Fruit fly (Drosophila melanogaster) ovary, adult (tissue): Measurements from ENCODE around the gene Msp300.

Source experiments
- CG17801 ChIP-seq: fragments of 200-800 bp; optimal IDR thresholded peaks from 2 replicates; lab custom pipeline; 2019; ENCODE audit warnings: missing biosample characterization, mild to moderate bottlenecking, missing genetic modification characterization, moderate library complexity; ENCODE audit not compliant: partially characterized antibody

Msp300 gene

dm6 chr2L:5226891-5227554 is 126.3 kb downstream of the Msp300 start:
- TF ChIP-seq CG17801 (GFP tag; lab: Kevin White, UChicago), result no peak

DNA sequence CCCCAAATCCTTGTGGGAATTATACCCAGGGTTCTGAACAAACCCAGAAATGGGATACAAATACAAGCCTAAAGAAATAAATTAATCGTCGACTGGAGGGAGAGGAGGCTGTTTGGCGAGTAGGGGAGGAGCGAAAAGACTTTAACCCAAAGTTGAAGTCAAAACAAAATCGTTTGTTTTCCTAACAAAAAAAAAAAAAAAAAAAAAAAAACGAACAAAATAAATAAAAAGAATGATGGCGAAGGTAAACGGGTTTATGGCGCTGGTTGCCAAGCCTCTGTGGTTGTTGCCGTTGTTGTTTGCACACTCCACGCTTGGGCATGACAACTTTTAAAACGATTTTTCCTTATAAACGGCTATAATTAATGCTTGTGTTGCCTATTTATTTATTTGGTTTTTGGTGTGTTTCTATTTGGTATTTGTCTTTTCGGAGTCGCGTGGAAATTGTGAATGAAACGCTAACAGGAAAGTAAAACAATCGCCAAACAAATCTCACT is 128.0 kb downstream of the Msp300 start:
- no peak for TF ChIP-seq CG17801 (GFP tag; lab: Kevin White, UChicago)

- no peak for TF ChIP-seq CG17801 (GFP tag; lab: Kevin White, UChicago)
Observed at dm6 chr2L:5229239-5229638, 128.6 kb downstream of the Msp300 start.

DNA sequence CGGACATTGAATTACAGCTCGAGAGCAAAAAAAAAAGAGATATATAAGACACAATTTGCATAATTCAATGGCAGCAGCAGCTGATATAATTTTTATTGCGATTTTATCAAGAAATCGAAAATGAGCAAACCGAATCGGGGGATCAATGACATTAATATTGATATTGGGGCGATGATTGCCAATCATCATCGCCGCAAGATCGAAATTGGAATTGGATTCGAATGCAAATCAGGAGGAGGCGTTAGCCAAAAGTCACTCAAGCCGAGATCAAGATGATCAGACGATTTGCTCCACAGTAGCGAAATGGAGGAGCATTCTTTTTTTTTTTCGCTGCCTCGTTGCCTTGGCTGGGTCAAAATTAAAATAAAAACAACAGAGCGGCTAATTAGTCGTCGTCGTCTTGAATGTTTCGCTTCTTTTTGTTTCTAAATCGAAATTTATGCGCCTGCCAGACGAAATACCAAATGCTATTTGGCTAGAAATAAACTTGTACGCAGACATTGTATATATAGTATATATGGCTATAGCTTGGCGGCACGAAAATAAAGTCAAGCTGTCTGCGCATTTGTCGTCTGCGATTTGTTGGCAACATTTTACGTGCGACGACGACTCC is 129.2 kb downstream of the Msp300 start:
- no peak for TF ChIP-seq CG17801 (GFP tag; lab: Kevin White, UChicago)

DNA sequence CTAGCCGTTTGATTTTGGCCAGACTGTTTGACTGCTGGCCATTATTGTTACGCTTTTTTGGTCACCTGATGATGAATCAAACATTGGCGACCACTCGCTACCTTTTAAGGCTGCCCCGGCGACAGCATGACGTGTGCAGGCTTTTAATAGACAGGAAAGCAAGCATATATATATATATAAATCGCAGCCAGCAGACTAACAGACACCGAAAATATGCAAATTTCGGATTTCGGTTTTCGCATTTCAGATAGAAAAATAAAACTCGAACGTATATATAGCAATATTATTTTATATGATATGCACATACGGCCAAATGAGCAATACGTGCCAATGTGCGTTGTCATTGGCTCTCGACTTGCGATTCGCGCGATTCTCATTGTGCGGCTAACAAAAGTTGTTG is 130.1 kb downstream of the Msp300 start:
- no peak for TF ChIP-seq CG17801 (GFP tag; lab: Kevin White, UChicago)

- no peak for TF ChIP-seq CG17801 (GFP tag; lab: Kevin White, UChicago)
Observed at dm6 chr2L:5231437-5231836, 130.8 kb downstream of the Msp300 start.

DNA sequence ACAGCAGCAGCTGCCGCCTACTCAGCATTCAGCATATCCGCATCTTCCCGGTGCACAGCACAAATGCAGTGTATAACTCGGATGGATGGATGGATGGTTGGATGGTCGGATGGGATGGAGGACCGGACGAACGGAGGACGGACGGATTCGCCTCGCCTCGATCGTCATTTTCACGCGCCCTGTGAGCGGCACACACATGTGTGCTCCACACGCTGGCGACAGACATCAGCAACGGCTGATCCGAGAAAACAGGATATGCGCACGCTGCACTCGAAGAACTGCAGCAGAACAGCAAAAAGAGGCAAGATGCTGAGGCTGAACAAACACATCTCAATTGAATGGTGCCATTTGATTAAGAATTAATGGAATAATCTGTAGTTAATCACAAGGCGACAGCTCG is 131.5 kb downstream of the Msp300 start:
- no peak for TF ChIP-seq CG17801 (GFP tag; lab: Kevin White, UChicago)

DNA sequence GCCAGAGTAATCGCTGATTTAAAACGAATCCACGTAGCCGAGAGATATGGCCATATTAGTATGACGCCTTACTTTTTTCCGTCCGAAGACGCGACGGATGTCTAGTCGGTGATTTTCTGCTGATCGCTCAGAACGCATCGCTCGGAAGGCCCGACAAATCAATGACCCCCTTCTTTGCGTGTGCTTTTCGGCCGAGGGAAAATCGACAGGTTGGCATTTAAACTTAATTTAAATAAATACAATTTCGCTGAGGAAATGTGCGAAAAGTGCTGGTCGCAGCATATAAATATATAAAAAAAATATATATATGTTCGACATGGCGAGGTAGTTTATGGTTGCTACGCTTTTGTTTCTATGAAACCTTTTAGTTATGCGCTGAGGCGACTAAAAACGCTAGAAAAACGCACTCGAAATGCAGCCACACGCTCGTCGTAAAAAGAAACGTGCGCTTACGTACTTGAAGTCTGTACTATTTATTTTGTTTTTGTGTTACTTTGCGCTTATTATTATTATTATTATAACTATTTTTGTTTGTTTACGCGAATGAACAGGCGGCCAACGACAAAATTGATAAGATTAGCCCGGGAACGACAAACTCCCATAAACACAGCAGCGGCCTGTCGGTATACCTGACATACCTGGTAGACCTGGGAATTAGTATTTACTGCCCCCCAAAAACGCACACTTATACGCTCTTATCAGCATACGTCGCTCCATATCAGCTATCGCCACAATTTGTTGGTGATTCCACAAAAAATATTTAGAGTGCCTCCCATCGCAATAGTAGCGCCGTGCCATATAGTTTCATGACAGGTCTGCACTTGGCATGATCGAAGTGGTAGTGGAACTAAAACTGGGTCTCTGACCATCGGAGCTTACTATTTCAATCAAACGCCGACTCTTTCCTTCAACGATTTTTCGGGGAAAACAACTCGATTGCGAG is 132.6 kb downstream of the Msp300 start:
- no peak for TF ChIP-seq CG17801 (GFP tag; lab: Kevin White, UChicago)

DNA sequence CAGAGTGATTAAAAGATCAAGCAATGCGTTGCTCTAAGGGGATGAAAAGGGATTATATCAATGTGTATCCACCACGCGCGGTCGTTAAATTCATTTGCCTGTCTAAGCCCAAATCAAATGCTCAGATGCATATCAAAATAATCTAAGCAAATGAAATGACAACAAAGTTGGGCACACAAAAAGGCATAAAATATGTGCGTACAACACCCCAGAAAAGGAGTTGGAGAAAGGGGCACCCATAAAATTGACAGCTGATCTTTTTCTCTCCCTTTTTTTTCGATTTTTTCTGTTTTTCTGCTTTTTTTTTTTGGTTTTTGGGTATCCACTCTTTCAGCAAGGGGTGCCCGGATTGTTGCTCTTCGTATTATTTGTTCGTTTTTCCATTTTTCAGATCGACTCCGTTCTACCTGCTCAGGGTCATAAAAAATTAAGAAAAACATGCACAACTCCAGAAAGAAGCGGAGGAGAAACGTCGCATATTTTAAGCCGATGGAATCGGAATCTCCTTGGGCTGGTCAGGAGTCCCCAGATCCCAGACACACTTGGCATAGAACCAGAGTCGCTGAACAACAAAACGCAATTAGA is 134.1 kb downstream of the Msp300 start:
- TF ChIP-seq CG17801 (GFP tag; lab: Kevin White, UChicago), result no peak

DNA sequence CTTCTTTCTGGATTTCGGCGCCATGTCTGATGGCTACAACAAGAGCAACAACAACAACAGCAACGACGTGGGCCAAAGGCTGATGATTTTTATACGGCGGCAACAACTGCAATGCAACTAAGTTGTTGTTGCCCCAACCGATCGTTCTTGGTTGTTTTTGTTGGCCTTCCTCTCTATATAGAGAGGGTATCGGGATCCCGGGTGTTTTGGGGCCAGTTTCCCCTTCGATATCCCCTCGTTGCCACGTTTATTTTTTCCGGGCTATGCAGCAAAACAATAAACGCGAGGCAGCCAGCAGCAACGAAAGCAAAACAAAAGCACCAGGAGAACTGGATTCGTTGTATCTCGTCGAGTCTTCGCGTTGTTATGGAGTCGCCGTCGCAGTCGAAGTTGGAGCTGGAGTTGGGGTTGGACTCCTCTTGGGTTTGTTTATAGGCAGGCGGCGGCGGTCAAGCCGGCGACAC is 135.7 kb downstream of the Msp300 start:
- no peak for TF ChIP-seq CG17801 (GFP tag; lab: Kevin White, UChicago)

DNA sequence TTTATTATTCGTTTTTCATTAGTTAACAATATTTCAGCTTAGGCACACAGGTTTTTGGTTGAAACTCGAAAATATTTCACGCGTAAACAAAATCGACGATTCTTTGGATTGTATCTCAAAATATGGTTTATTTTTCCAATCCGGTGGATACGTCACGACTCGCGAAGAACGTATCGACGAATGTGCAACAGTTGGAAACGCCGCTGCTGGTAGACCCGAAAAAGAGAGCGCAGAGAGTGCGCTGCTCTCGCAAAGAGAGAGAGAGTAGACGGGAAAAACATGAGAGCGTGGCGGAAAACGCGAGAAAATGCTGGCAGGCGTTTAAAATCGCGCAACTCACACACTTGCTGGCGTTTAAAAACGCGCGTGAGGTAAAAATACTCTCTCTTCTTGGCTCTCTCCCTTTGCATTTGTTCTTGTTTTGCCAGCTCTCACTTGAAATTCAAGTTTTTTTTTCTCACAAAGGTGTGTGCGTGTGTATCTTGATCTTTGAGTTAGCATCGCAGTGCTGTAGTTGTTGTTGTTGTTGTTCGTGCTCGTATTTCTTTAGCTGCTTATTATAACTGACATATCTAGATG is 136.6 kb downstream of the Msp300 start:
- peak; percentile 54 for TF ChIP-seq CG17801 (GFP tag; lab: Kevin White, UChicago)

DNA sequence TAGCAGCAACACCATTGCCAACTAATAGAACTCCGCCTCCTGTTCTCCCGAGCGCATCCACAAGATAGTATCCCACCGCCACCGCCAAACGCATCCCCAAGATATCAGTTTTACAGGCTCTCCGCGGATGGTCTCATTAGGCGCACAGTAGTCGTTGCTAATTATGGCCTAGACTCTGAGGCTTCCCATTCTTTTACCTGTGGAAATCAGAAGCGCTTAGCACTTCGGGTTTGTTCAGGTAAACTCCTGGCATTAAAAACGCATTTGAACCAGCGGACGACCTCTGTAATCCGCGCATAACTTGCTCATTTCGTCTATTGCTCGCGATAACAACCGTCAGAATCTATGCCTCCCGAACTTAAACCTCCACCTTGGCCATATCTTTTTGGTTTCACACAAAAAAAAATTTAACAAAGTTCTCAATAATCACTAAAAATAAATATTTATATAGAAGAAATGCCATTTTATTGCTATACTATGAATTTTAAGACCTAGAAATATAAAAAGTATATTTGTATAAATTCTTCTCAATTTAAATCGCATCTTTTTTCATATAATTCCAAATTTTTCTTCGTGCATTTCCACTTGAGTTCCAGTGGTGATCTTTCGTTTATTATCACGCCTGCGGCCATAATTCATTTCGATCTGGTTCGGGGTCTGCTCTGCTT is 137.4 kb downstream of the Msp300 start:
- TF ChIP-seq CG17801 (GFP tag; lab: Kevin White, UChicago), result no peak

dm6 chr2L:5238567-5238925 is 137.9 kb downstream of the Msp300 start:
- no peak for TF ChIP-seq CG17801 (GFP tag; lab: Kevin White, UChicago)
